Fruit fly (Drosophila melanogaster) whole organism, embryonic: ENCODE data around the gene CG6345.

ENCODE experiments used
- Awh ChIP-seq: fragments of 200-800 bp; sonication (Bioruptor generic); IDR thresholded peaks from 2 replicates; pipeline ENCODE4, ENCODE4 v1.3.6; 2022; ENCODE audit warnings: missing biosample characterization, missing genetic modification characterization
- B-H2 ChIP-seq: fragments of 200-800 bp; sonication (Bioruptor generic); optimal IDR thresholded peaks from 2 replicates; lab custom pipeline; 2018; ENCODE audit warnings: missing biosample characterization, mild to moderate bottlenecking, missing genetic modification characterization
- CG10147 ChIP-seq: fragments of 200-800 bp; sonication (Bioruptor generic); optimal IDR thresholded peaks from 2 replicates; lab custom pipeline; 2019; ENCODE audit warnings: missing biosample characterization, mild to moderate bottlenecking, missing genetic modification characterization, moderate library complexity
- CG10267 ChIP-seq: fragments of 200-800 bp; sonication (Bioruptor generic); optimal IDR thresholded peaks from 2 replicates; lab custom pipeline; 2018; ENCODE audit warnings: missing biosample characterization, mild to moderate bottlenecking, missing genetic modification characterization, moderate library complexity
- CG11723 ChIP-seq: fragments of 200-800 bp; sonication (Bioruptor generic); optimal IDR thresholded peaks from 2 replicates; lab custom pipeline; 2017; ENCODE audit warnings: missing biosample characterization, mild to moderate bottlenecking, missing genetic modification characterization
- CG14014 ChIP-seq: fragments of 200-800 bp; sonication (Bioruptor generic); IDR thresholded peaks from 2 replicates; pipeline ENCODE4 v1.3.6; 2022; ENCODE audit warnings: missing biosample characterization, missing genetic modification characterization
- CG1529 ChIP-seq: fragments of 200-800 bp; sonication (Bioruptor generic); optimal IDR thresholded peaks from 3 replicates; lab custom pipeline; 2018; ENCODE audit warnings: missing biosample characterization, missing genetic modification characterization
- CG17361 ChIP-seq: fragments of 200-800 bp; sonication (Bioruptor generic); IDR thresholded peaks from 3 replicates; pipeline ENCODE4 v1.3.6; 2022; ENCODE audit warnings: missing biosample characterization, missing genetic modification characterization
- CG17912 ChIP-seq: fragments of 200-800 bp; sonication (Bioruptor generic); optimal IDR thresholded peaks from 2 replicates; lab custom pipeline; 2018; ENCODE audit warnings: missing biosample characterization, mild to moderate bottlenecking, missing genetic modification characterization
- CG2875 ChIP-seq: fragments of 200-800 bp; sonication (Bioruptor generic); optimal IDR thresholded peaks from 2 replicates; lab custom pipeline; 2017; ENCODE audit warnings: missing biosample characterization, mild to moderate bottlenecking, missing genetic modification characterization, missing genetic modification reagents
- CG3838 ChIP-seq: fragments of 200-800 bp; sonication (Bioruptor generic); optimal IDR thresholded peaks from 3 replicates; lab custom pipeline; 2016; ENCODE audit warnings: missing biosample characterization, missing genetic modification characterization
- CG6654 ChIP-seq: fragments of 200-800 bp; sonication (Bioruptor generic); optimal IDR thresholded peaks from 2 replicates; lab custom pipeline; 2017; ENCODE audit warnings: missing biosample characterization, mild to moderate bottlenecking, missing genetic modification characterization
- CG6854 ChIP-seq: fragments of 200-800 bp; sonication (Bioruptor generic); optimal IDR thresholded peaks from 3 replicates; lab custom pipeline; 2017; ENCODE audit warnings: missing biosample characterization, mild to moderate bottlenecking, missing genetic modification characterization
- CG7839 ChIP-seq: fragments of 200-800 bp; sonication (Bioruptor generic); optimal IDR thresholded peaks from 3 replicates; lab custom pipeline; 2018; ENCODE audit warnings: missing biosample characterization, mild to moderate bottlenecking, missing genetic modification characterization, moderate library complexity
- CG9817 ChIP-seq: fragments of 200-800 bp; sonication (Bioruptor generic); optimal IDR thresholded peaks from 2 replicates; lab custom pipeline; 2018; ENCODE audit warnings: missing biosample characterization, mild to moderate bottlenecking, missing genetic modification characterization, moderate library complexity
- D ChIP-seq, 2 experiments: fragments of 200-800 bp in 1 of 2; fragments of >200 bp in 1 of 2; sonication (Bioruptor generic) in 1 of 2; optimal IDR thresholded peaks; 2 replicates in 1 of 2; 3 replicates in 1 of 2; lab custom pipeline; 2017; ENCODE audit warnings: mild to moderate bottlenecking in 1 of 2, missing biosample characterization in 1 of 2, missing genetic modification characterization in 1 of 2, missing genetic modification reagents in 1 of 2
- Dad ChIP-seq: fragments of 200-800 bp; sonication (Bioruptor generic); optimal IDR thresholded peaks from 3 replicates; lab custom pipeline; 2016; ENCODE audit warnings: missing biosample characterization, missing genetic modification characterization
- Dfd ChIP-seq, 2 experiments: fragments of >200 bp; optimal IDR thresholded peaks; 2 replicates each; lab custom pipeline; 2017; ENCODE audit warnings: missing biosample characterization in 2 of 2, missing genetic modification characterization in 2 of 2
- Dll ChIP-seq: fragments of 200-800 bp; sonication (Bioruptor generic); IDR thresholded peaks from 4 replicates; pipeline ENCODE4 v1.3.6; 2022; ENCODE audit warnings: missing biosample characterization, missing genetic modification characterization; ENCODE audit not compliant: partially characterized antibody
- Doc3 ChIP-seq: fragments of 200-800 bp; sonication (Bioruptor generic); IDR thresholded peaks from 3 replicates; pipeline ENCODE4 v1.3.6; 2022; ENCODE audit warnings: missing biosample characterization, missing genetic modification characterization; ENCODE audit not compliant: partially characterized antibody
- Ets65A ChIP-seq: fragments of 200-800 bp; sonication (Bioruptor generic); peaks from one replicate; lab custom pipeline; 2016; ENCODE audit warnings: missing biosample characterization, missing genetic modification characterization
- Ets97D ChIP-seq: fragments of 200-800 bp; sonication (Bioruptor generic); optimal IDR thresholded peaks from 3 replicates; lab custom pipeline; 2016; ENCODE audit warnings: missing biosample characterization, missing genetic modification characterization
- Hr3 ChIP-seq: fragments of 200-800 bp; sonication (Bioruptor generic); optimal IDR thresholded peaks from 3 replicates; lab custom pipeline; 2016; ENCODE audit warnings: missing biosample characterization, missing genetic modification characterization
- Hr51 ChIP-seq, 2 experiments: fragments of 200-800 bp; sonication (Bioruptor generic); optimal IDR thresholded peaks; 2 replicates in 1 of 2; 3 replicates in 1 of 2; lab custom pipeline; 2016 to 2018; ENCODE audit warnings: missing biosample characterization in 2 of 2, missing genetic modification characterization in 2 of 2, mild to moderate bottlenecking in 1 of 2, moderate library complexity in 1 of 2
- MBD-R2 ChIP-seq: fragments of 200-800 bp; sonication (Bioruptor generic); IDR thresholded peaks from 2 replicates; pipeline ENCODE4 v1.3.6; 2022; ENCODE audit warnings: missing biosample characterization, missing genetic modification characterization
- Meics ChIP-seq: fragments of 200-800 bp; sonication (Bioruptor generic); optimal IDR thresholded peaks from 2 replicates; lab custom pipeline; 2017; ENCODE audit warnings: missing biosample characterization, mild to moderate bottlenecking, missing genetic modification characterization
- NC2β ChIP-seq: fragments of 200-800 bp; sonication (Bioruptor generic); optimal IDR thresholded peaks from 2 replicates; lab custom pipeline; 2016; ENCODE audit warnings: missing biosample characterization, missing genetic modification characterization
- Neu2 ChIP-seq: fragments of 200-800 bp; sonication (Bioruptor generic); optimal IDR thresholded peaks from 3 replicates; lab custom pipeline; 2016; ENCODE audit warnings: missing biosample characterization, missing genetic modification characterization, borderline replicate concordance
- Xbp1 ChIP-seq: fragments of 200-800 bp; sonication (Bioruptor generic); optimal IDR thresholded peaks from 3 replicates; lab custom pipeline; 2016; ENCODE audit warnings: missing biosample characterization, mild to moderate bottlenecking, missing genetic modification characterization
- aop ChIP-seq: fragments of 200-800 bp; sonication (Bioruptor generic); IDR thresholded peaks from 2 replicates; pipeline ENCODE4 v1.3.6; 2022; ENCODE audit warnings: missing biosample characterization, missing genetic modification characterization
- bowl ChIP-seq: fragments of 200-800 bp; sonication (Bioruptor generic); IDR thresholded peaks from 2 replicates; pipeline ENCODE4 v1.3.6; 2022; ENCODE audit warnings: missing biosample characterization, missing genetic modification characterization
- chn ChIP-seq: fragments of 200-800 bp; sonication (Bioruptor generic); optimal IDR thresholded peaks from 2 replicates; lab custom pipeline; 2016; ENCODE audit warnings: missing biosample characterization, missing genetic modification characterization
- dmrt11E ChIP-seq: fragments of 200-800 bp; sonication (Bioruptor generic); optimal IDR thresholded peaks from 3 replicates; lab custom pipeline; 2018; ENCODE audit warnings: missing biosample characterization, mild to moderate bottlenecking, missing genetic modification characterization, moderate library complexity
- dpn ChIP-seq, 2 experiments: fragments of 200-800 bp; sonication (Bioruptor generic); optimal IDR thresholded peaks; 3 replicates each; lab custom pipeline; 2016; ENCODE audit warnings: missing biosample characterization in 2 of 2, missing genetic modification characterization in 2 of 2
- gce ChIP-seq: fragments of 200-800 bp; sonication (Bioruptor generic); IDR thresholded peaks from 3 replicates; pipeline ENCODE4 v1.3.6; 2022; ENCODE audit warnings: missing biosample characterization, missing genetic modification characterization
- grn ChIP-seq: fragments of 200-800 bp; sonication (Bioruptor generic); optimal IDR thresholded peaks from 3 replicates; lab custom pipeline; 2017; ENCODE audit warnings: missing biosample characterization, missing genetic modification characterization
- knrl ChIP-seq: fragments of 200-800 bp; sonication (Bioruptor generic); IDR thresholded peaks from 3 replicates; pipeline ENCODE4 v1.3.6; 2022; ENCODE audit warnings: missing biosample characterization, missing genetic modification characterization; ENCODE audit not compliant: partially characterized antibody
- lbe ChIP-seq: fragments of 200-800 bp; sonication (Bioruptor generic); optimal IDR thresholded peaks from 2 replicates; lab custom pipeline; 2016; ENCODE audit warnings: missing biosample characterization, mild to moderate bottlenecking, missing genetic modification characterization
- lmd ChIP-seq: fragments of 200-800 bp; sonication (Bioruptor generic); IDR thresholded peaks from 2 replicates; pipeline ENCODE4 v1.3.6; 2022; ENCODE audit warnings: missing biosample characterization, missing genetic modification characterization
- luna ChIP-seq: fragments of 200-800 bp; sonication (Bioruptor generic); optimal IDR thresholded peaks from 2 replicates; lab custom pipeline; 2016; ENCODE audit warnings: missing biosample characterization, missing genetic modification characterization
- pzg ChIP-seq: fragments of 200-800 bp; sonication (Bioruptor generic); optimal IDR thresholded peaks from 3 replicates; lab custom pipeline; 2018; ENCODE audit warnings: missing biosample characterization, mild to moderate bottlenecking, missing genetic modification characterization, moderate library complexity
- sd ChIP-seq: fragments of 200-800 bp; sonication (Bioruptor generic); optimal IDR thresholded peaks from 3 replicates; lab custom pipeline; 2018; ENCODE audit warnings: missing biosample characterization, mild to moderate bottlenecking, missing genetic modification characterization, moderate library complexity
- sens ChIP-seq: fragments of 200-800 bp; sonication (Bioruptor generic); peaks from one replicate; lab custom pipeline; 2016; ENCODE audit warnings: missing biosample characterization, missing genetic modification characterization
- sisA ChIP-seq: fragments of 200-800 bp; sonication (Bioruptor generic); IDR thresholded peaks from 2 replicates; pipeline ENCODE4 v1.3.6; 2022; ENCODE audit warnings: missing biosample characterization, missing genetic modification characterization
- stwl ChIP-seq: fragments of 200-800 bp; sonication (Bioruptor generic); optimal IDR thresholded peaks from 3 replicates; lab custom pipeline; 2018; ENCODE audit warnings: missing biosample characterization, mild to moderate bottlenecking, missing genetic modification characterization, moderate library complexity
- tap ChIP-seq: fragments of 200-800 bp; optimal IDR thresholded peaks from 3 replicates; lab custom pipeline; 2019; ENCODE audit warnings: missing biosample characterization, mild to moderate bottlenecking, missing genetic modification characterization, moderate library complexity
- tna ChIP-seq: fragments of 200-800 bp; sonication (Bioruptor generic); IDR thresholded peaks from 2 replicates; pipeline ENCODE4 v1.3.6; 2022; ENCODE audit warnings: missing biosample characterization, missing genetic modification characterization; ENCODE audit not compliant: partially characterized antibody
- ttk ChIP-seq: fragments of 200-800 bp; sonication (Bioruptor generic); IDR thresholded peaks from 2 replicates; pipeline ENCODE4 v2.1.2; 2022; ENCODE audit warnings: missing biosample characterization, missing genetic modification characterization

CG6345 gene

DNA sequence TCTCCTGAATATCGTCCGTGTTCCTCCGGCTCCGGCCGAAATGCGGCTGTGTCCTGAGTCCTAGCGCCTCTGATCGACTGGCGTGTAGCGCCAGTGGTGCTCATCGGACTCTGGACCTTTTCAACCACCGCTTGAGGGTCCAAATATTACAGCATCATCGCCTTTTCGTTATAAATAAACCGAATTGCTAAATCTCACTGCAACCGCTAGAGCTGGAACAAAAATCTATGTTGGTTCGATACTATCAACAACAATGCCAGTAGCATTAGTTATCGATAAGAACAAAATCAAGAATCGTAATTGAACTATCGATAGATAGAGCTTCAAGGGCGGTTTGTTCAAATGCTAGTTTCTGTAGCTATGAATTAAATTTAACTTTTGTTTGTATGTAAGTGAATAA lies 8.8 kb downstream of the CG6345 start, which contains the start of gene CG6325 (continued):
- no peak for TF ChIP-seq lmd (GFP tag; lab: Robert Waterston, UW)
- TF ChIP-seq Meics (GFP tag; lab: Kevin White, UChicago): no peak
- TF ChIP-seq knrl (GFP tag; lab: Robert Waterston, UW): peak; percentile 97
- TF ChIP-seq CG17361 (GFP tag; lab: Robert Waterston, UW): no peak
- peak; percentile 82 for TF ChIP-seq sens (GFP tag; lab: Kevin White, UChicago)
- TF ChIP-seq dpn (GFP tag; optimal IDR thresholded peaks at IDR 0.05; lab: Kevin White, UChicago): no peak
- no peak for TF ChIP-seq CG7839 (tag; lab: Kevin White, UChicago)
- no peak for TF ChIP-seq Neu2 (GFP tag; lab: Kevin White, UChicago)
- TF ChIP-seq pzg (GFP tag; lab: Kevin White, UChicago): peak; percentile 87
- TF ChIP-seq gce (GFP tag; lab: Robert Waterston, UW): no peak
- no peak for TF ChIP-seq Dad (GFP tag; lab: Kevin White, UChicago)
- TF ChIP-seq B-H2 (GFP tag; lab: Kevin White, UChicago): peak; percentile 16
- TF ChIP-seq Dll (GFP tag; lab: Robert Waterston, UW): peak; percentile 98
- TF ChIP-seq Awh (GFP tag; lab: Robert Waterston, UW): no peak
- peak; percentile 43 for TF ChIP-seq Ets97D (GFP tag; lab: Kevin White, UChicago)
- TF ChIP-seq CG17912 (GFP tag; lab: Kevin White, UChicago): no peak
- TF ChIP-seq grn: no peak
- no peak for TF ChIP-seq sisA (GFP tag; lab: Robert Waterston, UW)
- peak; percentile 79 for TF ChIP-seq stwl
- TF ChIP-seq luna: peak; percentile 19
- TF ChIP-seq Ets65A: no peak
- TF ChIP-seq sd (tag; lab: Kevin White, UChicago): no peak
- TF ChIP-seq Doc3 (GFP tag; lab: Robert Waterston, UW): peak; percentile 98
- TF ChIP-seq Hr51 (GFP tag; optimal IDR thresholded peaks at IDR 0.05; lab: Kevin White, UChicago): no peak
- peak; percentile 16 for TF ChIP-seq lbe (GFP tag; lab: Kevin White, UChicago)
- peak; percentile 33; the same call in 1 of the 2 replicates for TF ChIP-seq bowl (GFP tag; lab: Robert Waterston, UW)
- peak; percentile 75 for TF ChIP-seq MBD-R2 (GFP tag; lab: Robert Waterston, UW)
- TF ChIP-seq CG6854 (GFP tag; lab: Kevin White, UChicago): no peak
- no peak for TF ChIP-seq Hr3 (GFP tag; lab: Kevin White, UChicago)
- TF ChIP-seq chn: no peak
- TF ChIP-seq ttk (GFP tag; lab: Robert Waterston, UW): no peak
- no peak for TF ChIP-seq CG9817 (tag; lab: Kevin White, UChicago)
- peak; percentile 99 for TF ChIP-seq tna (GFP tag; lab: Robert Waterston, UW)
- TF ChIP-seq CG11723: no peak
- no peak for TF ChIP-seq tap
- TF ChIP-seq CG6654 (GFP tag; lab: Kevin White, UChicago): no peak
- TF ChIP-seq CG14014 (GFP tag; lab: Robert Waterston, UW): no peak; the same call in 1 of the 2 replicates
- no peak for TF ChIP-seq NC2β (GFP tag; lab: Kevin White, UChicago)
- TF ChIP-seq Dfd (GFP tag; optimal IDR thresholded peaks at IDR 0.05; lab: Kevin White, UChicago): no peak
- no peak for TF ChIP-seq D (optimal IDR thresholded peaks at IDR 0.05; lab: Kevin White, UChicago)
- no peak for TF ChIP-seq D (GFP tag; optimal IDR thresholded peaks at IDR 0.05; lab: Kevin White, UChicago)

DNA sequence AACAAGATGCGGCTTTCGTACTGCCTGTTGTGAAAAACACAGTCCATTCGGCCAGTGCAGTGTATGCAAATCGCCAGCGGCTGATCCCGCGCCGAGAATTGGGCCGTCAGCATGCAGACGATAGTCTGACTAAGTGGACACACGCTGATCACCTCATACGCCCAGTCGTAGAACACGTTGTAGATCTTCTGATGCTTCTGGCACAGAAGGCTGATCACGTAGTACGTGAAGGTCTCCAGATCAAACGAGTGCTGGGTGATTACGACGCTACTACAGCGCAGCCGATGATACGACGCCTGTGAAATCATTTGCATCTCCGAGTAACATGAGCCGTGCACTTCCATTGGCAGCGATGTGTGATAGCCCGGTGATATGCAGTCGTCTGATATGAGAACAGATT lies 11.9 kb downstream of the CG6345 start:
- TF ChIP-seq bowl (GFP tag; lab: Robert Waterston, UW): no peak
- TF ChIP-seq dmrt11E (tag; lab: Kevin White, UChicago): no peak
- TF ChIP-seq Xbp1 (GFP tag; lab: Kevin White, UChicago): no peak
- no peak for TF ChIP-seq CG1529 (GFP tag; lab: Kevin White, UChicago)
- TF ChIP-seq CG10267 (tag; lab: Kevin White, UChicago): no peak
- TF ChIP-seq aop (GFP tag; lab: Robert Waterston, UW): no peak
- no peak for TF ChIP-seq CG10147 (GFP tag; lab: Kevin White, UChicago)
- TF ChIP-seq CG3838 (GFP tag; lab: Kevin White, UChicago): no peak
- TF ChIP-seq CG2875 (GFP tag; lab: Kevin White, UChicago): no peak
